Worm (Caenorhabditis elegans) whole organism, L3 larva: ENCODE data around the gene K01F9.2.
A peak's percentile ranks its signal among the peaks of the same experiment; 100 is the strongest.

Experiments used
- R02D3.7 ChIP-seq: fragments of 150-350 bp; optimal IDR thresholded peaks from 2 replicates; lab custom pipeline; 2014; ENCODE audit warnings: missing biosample characterization, missing genetic modification characterization
- ZK546.5 ChIP-seq: sonication (generic microtip); optimal IDR thresholded peaks from 2 replicates; lab custom pipeline; 2017; ENCODE audit warnings: missing biosample characterization, missing genetic modification characterization
- aly-2 ChIP-seq: fragments of 150-350 bp; optimal IDR thresholded peaks from 2 replicates; lab custom pipeline; 2014; ENCODE audit warnings: missing biosample characterization, missing genetic modification characterization
- ama-1 ChIP-seq: fragments of 150-350 bp; optimal IDR thresholded peaks from 2 replicates; lab custom pipeline; 2018
- ceh-16 ChIP-seq: sonication (generic microtip); optimal IDR thresholded peaks from 2 replicates; lab custom pipeline; 2017; ENCODE audit warnings: missing biosample characterization, missing genetic modification characterization
- ceh-28 ChIP-seq: fragments of 150-350 bp; optimal IDR thresholded peaks from 2 replicates; lab custom pipeline; 2014; ENCODE audit warnings: missing biosample characterization, missing genetic modification reagents, missing genetic modification characterization
- ceh-82 ChIP-seq: fragments of 150-350 bp; optimal IDR thresholded peaks from 2 replicates; lab custom pipeline; 2014; ENCODE audit warnings: missing biosample characterization, missing genetic modification characterization
- ceh-9 ChIP-seq: sonication (generic microtip); optimal IDR thresholded peaks from 2 replicates; lab custom pipeline; 2018; ENCODE audit warnings: missing biosample characterization, missing genetic modification characterization
- daf-12 ChIP-seq: fragments of 150-350 bp; optimal IDR thresholded peaks from 2 replicates; lab custom pipeline; 2014; ENCODE audit warnings: missing biosample characterization, missing genetic modification reagents, missing genetic modification characterization
- egl-27 ChIP-seq: sonication (generic microtip); optimal IDR thresholded peaks from 4 replicates; lab custom pipeline; 2017; ENCODE audit warnings: missing biosample characterization, missing genetic modification reagents, missing genetic modification characterization
- egl-5 ChIP-seq: fragments of 150-350 bp; optimal IDR thresholded peaks from 2 replicates; lab custom pipeline; 2017; ENCODE audit warnings: missing biosample characterization, missing genetic modification reagents, missing genetic modification characterization, inconsistent platforms
- elt-1 ChIP-seq: fragments of 150-350 bp; optimal IDR thresholded peaks from 2 replicates; lab custom pipeline; 2014; ENCODE audit warnings: missing biosample characterization, missing genetic modification characterization
- elt-2 ChIP-seq: sonication (generic microtip); optimal IDR thresholded peaks from 2 replicates; lab custom pipeline; 2016; ENCODE audit warnings: missing genetic modification reagents, mild to moderate bottlenecking, missing genetic modification characterization, missing compliant biosample characterization
- elt-3 ChIP-seq, 3 experiments: fragments of 150-350 bp in 1 of 3; sonication (generic microtip) in 2 of 3; optimal IDR thresholded peaks; 2 replicates in 2 of 3; 4 replicates in 1 of 3; lab custom pipeline; 2014 to 2017; ENCODE audit warnings: missing biosample characterization in 3 of 3, missing genetic modification characterization in 3 of 3
- eor-1 ChIP-seq, 2 experiments: fragments of 150-350 bp; optimal IDR thresholded peaks; 2 replicates each; lab custom pipeline; 2014 to 2018; ENCODE audit warnings: missing biosample characterization in 2 of 2, missing genetic modification characterization in 2 of 2
- fkh-10 ChIP-seq: sonication (generic microtip); optimal IDR thresholded peaks from 2 replicates; lab custom pipeline; 2017; ENCODE audit warnings: missing biosample characterization, missing genetic modification reagents, missing genetic modification characterization
- fkh-2 ChIP-seq: fragments of 150-350 bp; optimal IDR thresholded peaks from 2 replicates; lab custom pipeline; 2014; ENCODE audit warnings: missing biosample characterization, missing genetic modification reagents, missing genetic modification characterization
- fos-1 ChIP-seq: fragments of 150-350 bp; optimal IDR thresholded peaks from 2 replicates; lab custom pipeline; 2014; ENCODE audit warnings: missing biosample characterization, missing genetic modification characterization
- hmg-11 ChIP-seq: sonication (generic microtip); optimal IDR thresholded peaks from 2 replicates; lab custom pipeline; 2016; ENCODE audit warnings: missing genetic modification characterization, missing compliant biosample characterization
- jun-1 ChIP-seq: fragments of 150-350 bp; optimal IDR thresholded peaks from 2 replicates; lab custom pipeline; 2014; ENCODE audit warnings: missing biosample characterization, missing genetic modification reagents, missing genetic modification characterization
- lin-15B ChIP-seq: fragments of 150-350 bp; optimal IDR thresholded peaks from 2 replicates; lab custom pipeline; 2014; ENCODE audit warnings: missing biosample characterization, missing genetic modification characterization
- lin-39 ChIP-seq: fragments of 150-350 bp; optimal IDR thresholded peaks from 2 replicates; lab custom pipeline; 2018; ENCODE audit warnings: missing biosample characterization, missing genetic modification reagents, missing genetic modification characterization
- lsy-12 ChIP-seq: sonication (generic microtip); optimal IDR thresholded peaks from 2 replicates; lab custom pipeline; 2016; ENCODE audit warnings: mild to moderate bottlenecking, missing genetic modification characterization, missing compliant biosample characterization
- mdl-1 ChIP-seq: fragments of 150-350 bp; optimal IDR thresholded peaks from 2 replicates; lab custom pipeline; 2014; ENCODE audit warnings: missing biosample characterization, missing genetic modification characterization
- mml-1 ChIP-seq: fragments of 150-350 bp; sonication (generic microtip); optimal IDR thresholded peaks from 3 replicates; lab custom pipeline; 2014; ENCODE audit warnings: missing biosample characterization, missing genetic modification characterization
- nfya-1 ChIP-seq: sonication (generic microtip); optimal IDR thresholded peaks from 2 replicates; lab custom pipeline; 2017; ENCODE audit warnings: missing genetic modification characterization, mild to moderate bottlenecking, missing compliant biosample characterization, antibody characterized with exemption, moderate library complexity; ENCODE audit not compliant: insufficient read depth
- nhr-11 ChIP-seq: fragments of 150-350 bp; optimal IDR thresholded peaks from 2 replicates; lab custom pipeline; 2014; ENCODE audit warnings: missing biosample characterization, missing genetic modification characterization
- nhr-12 ChIP-seq: fragments of 150-350 bp; optimal IDR thresholded peaks from 2 replicates; lab custom pipeline; 2014; ENCODE audit warnings: missing biosample characterization, missing genetic modification characterization
- nhr-23 ChIP-seq: fragments of 150-350 bp; optimal IDR thresholded peaks from 2 replicates; lab custom pipeline; 2014; ENCODE audit warnings: missing biosample characterization, missing genetic modification reagents, missing genetic modification characterization
- nhr-237 ChIP-seq: fragments of 150-350 bp; optimal IDR thresholded peaks from 2 replicates; lab custom pipeline; 2014; ENCODE audit warnings: missing biosample characterization, missing genetic modification characterization
- nhr-25 ChIP-seq: sonication (generic microtip); optimal IDR thresholded peaks from 2 replicates; lab custom pipeline; 2017; ENCODE audit warnings: missing biosample characterization, missing genetic modification characterization
- nhr-28 ChIP-seq: fragments of 150-350 bp; optimal IDR thresholded peaks from 2 replicates; lab custom pipeline; 2014; ENCODE audit warnings: missing biosample characterization, missing genetic modification characterization
- nhr-43 ChIP-seq: sonication (generic microtip); optimal IDR thresholded peaks from 2 replicates; lab custom pipeline; 2016; ENCODE audit warnings: mild to moderate bottlenecking, missing genetic modification characterization, missing compliant biosample characterization; ENCODE audit not compliant: poor library complexity, severe bottlenecking
- nhr-67 ChIP-seq: fragments of 150-350 bp; optimal IDR thresholded peaks from 2 replicates; lab custom pipeline; 2014; ENCODE audit warnings: missing biosample characterization, missing genetic modification characterization
- nhr-76 ChIP-seq: fragments of 150-350 bp; sonication (generic microtip); optimal IDR thresholded peaks from 5 replicates; lab custom pipeline; 2014; ENCODE audit warnings: missing biosample characterization, missing genetic modification characterization
- nhr-77 ChIP-seq: fragments of 150-350 bp; optimal IDR thresholded peaks from 2 replicates; lab custom pipeline; 2014; ENCODE audit warnings: missing biosample characterization, missing genetic modification characterization
- pha-4 ChIP-seq: fragments of 150-350 bp; optimal IDR thresholded peaks from 2 replicates; lab custom pipeline; 2014; ENCODE audit warnings: missing biosample characterization, missing genetic modification reagents, missing genetic modification characterization
- pqm-1 ChIP-seq: fragments of 150-350 bp; optimal IDR thresholded peaks from 2 replicates; lab custom pipeline; 2017; ENCODE audit warnings: missing biosample characterization, missing genetic modification characterization, inconsistent platforms
- sea-2 ChIP-seq: fragments of 150-350 bp; sonication (generic microtip); optimal IDR thresholded peaks from 4 replicates; lab custom pipeline; 2014; ENCODE audit warnings: missing biosample characterization, missing genetic modification reagents, missing genetic modification characterization
- skn-1 ChIP-seq: fragments of 150-350 bp; optimal IDR thresholded peaks from 2 replicates; lab custom pipeline; 2014; ENCODE audit warnings: missing biosample characterization, missing genetic modification characterization
- snpc-4 ChIP-seq: fragments of 150-350 bp; optimal IDR thresholded peaks from 2 replicates; lab custom pipeline; 2014; ENCODE audit warnings: missing biosample characterization, missing genetic modification characterization
- tbx-2 ChIP-seq: sonication (generic microtip); optimal IDR thresholded peaks from 2 replicates; lab custom pipeline; 2016; ENCODE audit warnings: mild to moderate bottlenecking, missing genetic modification characterization, missing compliant biosample characterization
- unc-39 ChIP-seq: sonication (generic microtip); optimal IDR thresholded peaks from 4 replicates; lab custom pipeline; 2017; ENCODE audit warnings: missing biosample characterization, missing genetic modification characterization
- unc-62 ChIP-seq: fragments of 150-350 bp; sonication (generic microtip); optimal IDR thresholded peaks from 4 replicates; lab custom pipeline; 2014; ENCODE audit warnings: missing biosample characterization, missing genetic modification reagents, missing genetic modification characterization
- zag-1 ChIP-seq: fragments of 150-350 bp; optimal IDR thresholded peaks from 2 replicates; lab custom pipeline; 2014; ENCODE audit warnings: missing biosample characterization, missing genetic modification characterization
- ztf-11 ChIP-seq: fragments of 150-350 bp; optimal IDR thresholded peaks from 2 replicates; lab custom pipeline; 2014; ENCODE audit warnings: missing biosample characterization, missing genetic modification characterization
- ztf-4 ChIP-seq: fragments of 150-350 bp; optimal IDR thresholded peaks from 2 replicates; lab custom pipeline; 2014; ENCODE audit warnings: missing biosample characterization, missing genetic modification characterization

The K01F9.2 gene

ce11 chrIII:8904044-8904443 lies 27.1 kb upstream of the K01F9.2 start, which contains the start of gene lin-9:
Gene lin-9 (minus strand): TSS chrIII:8904131.
- TF ChIP-seq jun-1 (tag; lab: Kevin White, UChicago) (peak; percentile 97), nhr-237 (tag; lab: Kevin White, UChicago) (no peak), nfya-1 (tag; lab: Kevin White, UChicago) (peak; percentile 100), nhr-23 (peak; percentile 97), snpc-4 (peak; percentile 85), elt-3 (tag; optimal IDR thresholded peaks at IDR 0.05; lab: Kevin White, UChicago) (no peak), sea-2 (peak; percentile 68), eor-1 (tag; optimal IDR thresholded peaks at IDR 0.05; lab: Kevin White, UChicago) (no peak), nhr-28 (tag; lab: Kevin White, UChicago) (no peak), ceh-82 (tag; lab: Kevin White, UChicago) (peak; percentile 71), ztf-4 (tag; lab: Kevin White, UChicago) (peak; percentile 48), tbx-2 (tag; lab: Kevin White, UChicago) (peak; percentile 94), nhr-11 (tag; lab: Kevin White, UChicago) (peak; percentile 32), ZK546.5 (tag; lab: Kevin White, UChicago) (peak; percentile 43), ceh-16 (no peak), nhr-67 (no peak), daf-12 (tag; lab: Kevin White, UChicago) (no peak), ceh-28 (tag; lab: Kevin White, UChicago) (peak; percentile 91), elt-1 (peak; percentile 53), ceh-9 (no peak), elt-2 (tag; lab: Kevin White, UChicago) (peak; percentile 78), egl-27 (tag; lab: Kevin White, UChicago) (no peak), nhr-25 (peak; percentile 96), nhr-43 (tag; lab: Kevin White, UChicago) (peak; percentile 92), ztf-11 (tag; lab: Kevin White, UChicago) (no peak), pha-4 (tag; lab: Kevin White, UChicago) (peak; percentile 98), fkh-10 (peak; percentile 85), unc-39 (tag; lab: Kevin White, UChicago) (no peak), lin-39 (tag; lab: Kevin White, UChicago) (peak; percentile 98), nhr-76 (tag; lab: Kevin White, UChicago) (no peak), zag-1 (tag; lab: Kevin White, UChicago) (no peak), nhr-12 (tag; lab: Kevin White, UChicago) (no peak), lsy-12 (tag; lab: Kevin White, UChicago) (peak; percentile 98), hmg-11 (tag; lab: Kevin White, UChicago) (peak; percentile 96), aly-2 (tag; lab: Kevin White, UChicago) (peak; percentile 60), ama-1 (lab: Kevin White, UChicago) (peak; percentile 83), pqm-1 (tag; lab: Kevin White, UChicago) (peak; percentile 35), R02D3.7 (tag; lab: Kevin White, UChicago) (peak; percentile 86), fos-1 (tag; lab: Kevin White, UChicago) (peak; percentile 30), lin-15B (tag; lab: Kevin White, UChicago) (peak; percentile 99), mml-1 (tag; lab: Kevin White, UChicago) (no peak), unc-62 (GFP tag; lab: Kevin White, UChicago) (peak; percentile 44), nhr-77 (tag; lab: Kevin White, UChicago) (peak; percentile 32), fkh-2 (tag; lab: Kevin White, UChicago) (peak; percentile 91), skn-1 (tag; lab: Kevin White, UChicago) (peak; percentile 72), mdl-1 (tag; lab: Kevin White, UChicago) (peak; percentile 59), egl-5 (tag; lab: Kevin White, UChicago) (peak; percentile 94)
